Worm (Caenorhabditis elegans) whole organism, young adult: ENCODE data around the gene lgc-1.

Source experiments
- B0019.2 ChIP-seq: fragments of 200-800 bp; sonication (Bioruptor generic); conservative IDR thresholded peaks from 2 replicates; pipeline ENCODE4 v1.3.6; 2022; ENCODE audit warnings: missing genetic modification reagents, missing genetic modification characterization, missing compliant biosample characterization
- B0035.1 ChIP-seq: sonication (generic microtip); optimal IDR thresholded peaks from 2 replicates; lab custom pipeline; 2016; ENCODE audit warnings: missing genetic modification characterization, mild to moderate bottlenecking, missing compliant biosample characterization, missing genotype, missing genetic modification reagents
- F22D6.2 ChIP-seq: sonication (generic microtip); optimal IDR thresholded peaks from 2 replicates; lab custom pipeline; 2016; ENCODE audit warnings: mild to moderate bottlenecking, missing genetic modification characterization, missing compliant biosample characterization
- F37B4.10 ChIP-seq: fragments of 200-800 bp; sonication (Bioruptor generic); IDR thresholded peaks from 2 replicates; pipeline ENCODE4 v1.3.6; 2022; ENCODE audit warnings: missing genetic modification characterization, missing compliant biosample characterization
- F52B5.7 ChIP-seq: sonication (generic microtip); optimal IDR thresholded peaks from 2 replicates; lab custom pipeline; 2016; ENCODE audit warnings: mild to moderate bottlenecking, missing genetic modification characterization, missing compliant biosample characterization
- F57A8.1 ChIP-seq: fragments of 200-800 bp; sonication (Bioruptor generic); optimal IDR thresholded peaks from 2 replicates; lab custom pipeline; 2018; ENCODE audit warnings: mild to moderate bottlenecking, missing genetic modification characterization, moderate library complexity, missing compliant biosample characterization
- Y53G8AR.9 ChIP-seq: fragments of 200-800 bp; sonication (Bioruptor generic); conservative IDR thresholded peaks from 2 replicates; pipeline ENCODE4 v1.3.6; 2022; ENCODE audit warnings: missing genetic modification reagents, missing genetic modification characterization, missing compliant biosample characterization
- Y67H2A.10 ChIP-seq: fragments of 200-800 bp; sonication (Bioruptor generic); conservative IDR thresholded peaks from 2 replicates; pipeline ENCODE4 v1.3.6; 2022; ENCODE audit warnings: missing genetic modification reagents, missing genetic modification characterization, missing compliant biosample characterization
- ZK185.1 ChIP-seq: sonication (generic microtip); optimal IDR thresholded peaks from 2 replicates; lab custom pipeline; 2016; ENCODE audit warnings: mild to moderate bottlenecking, missing genetic modification characterization, missing compliant biosample characterization; ENCODE audit not compliant: poor library complexity, severe bottlenecking
- akir-1 ChIP-seq: fragments of 200-800 bp; sonication (Bioruptor generic); optimal IDR thresholded peaks from 2 replicates; lab custom pipeline; 2018; ENCODE audit warnings: mild to moderate bottlenecking, missing genetic modification characterization, moderate library complexity, missing compliant biosample characterization
- aptf-2 ChIP-seq: fragments of 200-800 bp; sonication (Bioruptor generic); conservative IDR thresholded peaks from 2 replicates; pipeline ENCODE4 v1.3.6; 2022; ENCODE audit warnings: missing genetic modification reagents, missing genetic modification characterization, missing compliant biosample characterization
- attf-5 ChIP-seq: fragments of 200-800 bp; sonication (Bioruptor generic); optimal IDR thresholded peaks from 2 replicates; lab custom pipeline; 2018; ENCODE audit warnings: mild to moderate bottlenecking, missing genetic modification characterization, missing compliant biosample characterization
- bed-2 ChIP-seq: fragments of 200-800 bp; sonication (Bioruptor generic); IDR thresholded peaks from 2 replicates; pipeline ENCODE4 v1.3.6; 2022; ENCODE audit warnings: missing genetic modification reagents, missing genetic modification characterization, missing compliant biosample characterization
- cebp-1 ChIP-seq, 2 experiments: fragments of 200-800 bp in 1 of 2; sonication (Bioruptor generic) in 1 of 2; sonication (generic microtip) in 1 of 2; IDR thresholded peaks in 1 of 2; optimal IDR thresholded peaks in 1 of 2; 2 replicates each; pipeline versions ENCODE4 v1.3.6 to Lab custom; 2017 to 2022; ENCODE audit warnings: missing compliant biosample characterization in 2 of 2, missing genetic modification characterization in 2 of 2, mild to moderate bottlenecking in 1 of 2, missing genetic modification reagents in 1 of 2, moderate library complexity in 1 of 2
- ceh-100 ChIP-seq: fragments of 200-800 bp; sonication (Bioruptor generic); IDR thresholded peaks from 2 replicates; pipeline ENCODE4 v1.3.6; 2022; ENCODE audit warnings: missing genetic modification reagents, missing genetic modification characterization, missing compliant biosample characterization
- ceh-91 ChIP-seq: fragments of 200-800 bp; sonication (Bioruptor generic); IDR thresholded peaks from 2 replicates; pipeline ENCODE4 v1.3.6; 2022; ENCODE audit warnings: missing genetic modification reagents, missing genetic modification characterization, missing compliant biosample characterization
- chd-7 ChIP-seq: sonication (generic microtip); optimal IDR thresholded peaks from 2 replicates; lab custom pipeline; 2016; ENCODE audit warnings: mild to moderate bottlenecking, missing genetic modification characterization, moderate library complexity, missing compliant biosample characterization
- egl-18 ChIP-seq: fragments of 200-800 bp; sonication (Bioruptor generic); IDR thresholded peaks from 2 replicates; pipeline ENCODE4 v1.3.6; 2022; ENCODE audit warnings: missing genetic modification reagents, missing genetic modification characterization, missing compliant biosample characterization
- egl-44 ChIP-seq: fragments of 200-800 bp; sonication (Bioruptor generic); IDR thresholded peaks from 2 replicates; pipeline ENCODE4 v1.3.6; 2022; ENCODE audit warnings: missing genetic modification reagents, missing genetic modification characterization, missing compliant biosample characterization
- egrh-3 ChIP-seq: fragments of 200-800 bp; sonication (Bioruptor generic); IDR thresholded peaks from 2 replicates; pipeline ENCODE4 v1.3.6; 2022; ENCODE audit warnings: missing genetic modification reagents, missing genetic modification characterization, missing compliant biosample characterization
- ekl-4 ChIP-seq: fragments of 200-800 bp; sonication (Bioruptor generic); IDR thresholded peaks from 2 replicates; pipeline ENCODE4 v1.3.6; 2022; ENCODE audit warnings: missing genetic modification reagents, missing genetic modification characterization, missing compliant biosample characterization
- hlh-26 ChIP-seq: fragments of 200-800 bp; sonication (Bioruptor generic); conservative IDR thresholded peaks from 2 replicates; pipeline ENCODE4 v1.3.6; 2022; ENCODE audit warnings: missing genetic modification reagents, missing genetic modification characterization, missing compliant biosample characterization
- hmg-1.2 ChIP-seq: fragments of 200-800 bp; sonication (Bioruptor generic); IDR thresholded peaks from 2 replicates; pipeline ENCODE4 v1.3.6; 2022; ENCODE audit warnings: missing genetic modification reagents, missing genetic modification characterization, missing compliant biosample characterization
- let-607 ChIP-seq, 2 experiments: fragments of 200-800 bp in 1 of 2; sonication (Bioruptor generic) in 1 of 2; sonication (generic microtip) in 1 of 2; optimal IDR thresholded peaks; 2 replicates each; lab custom pipeline; 2016 to 2018; ENCODE audit warnings: mild to moderate bottlenecking in 2 of 2, missing compliant biosample characterization in 2 of 2, missing genetic modification characterization in 2 of 2, moderate library complexity in 2 of 2, missing genotype in 1 of 2
- lin-40 ChIP-seq: sonication (generic microtip); optimal IDR thresholded peaks from 2 replicates; lab custom pipeline; 2016; ENCODE audit warnings: missing genetic modification characterization, mild to moderate bottlenecking, missing compliant biosample characterization, missing genotype, missing genetic modification reagents
- madf-3 ChIP-seq: fragments of 200-800 bp; sonication (Bioruptor generic); IDR thresholded peaks from 2 replicates; pipeline ENCODE4 v1.3.6; 2022; ENCODE audit warnings: missing genetic modification reagents, missing genetic modification characterization, missing compliant biosample characterization
- madf-6 ChIP-seq: fragments of 200-800 bp; sonication (Bioruptor generic); IDR thresholded peaks from 2 replicates; pipeline ENCODE4 v1.3.6; 2022; ENCODE audit warnings: missing genetic modification reagents, missing genetic modification characterization, missing compliant biosample characterization
- madf-8 ChIP-seq: fragments of 200-800 bp; sonication (Bioruptor generic); conservative IDR thresholded peaks from 2 replicates; pipeline ENCODE4 v1.3.6; 2022; ENCODE audit warnings: missing genetic modification reagents, missing genetic modification characterization, missing compliant biosample characterization
- mcd-1 ChIP-seq: fragments of 200-800 bp; sonication (Bioruptor generic); IDR thresholded peaks from 2 replicates; pipeline ENCODE4 v1.3.6; 2022; ENCODE audit warnings: missing genetic modification reagents, missing genetic modification characterization, missing compliant biosample characterization
- nhr-179 ChIP-seq: sonication (generic microtip); optimal IDR thresholded peaks from 2 replicates; lab custom pipeline; 2016; ENCODE audit warnings: mild to moderate bottlenecking, missing genetic modification characterization, missing compliant biosample characterization
- rcor-1 ChIP-seq: fragments of 200-800 bp; sonication (Bioruptor generic); IDR thresholded peaks from 2 replicates; pipeline ENCODE4 v1.3.6; 2022; ENCODE audit warnings: missing genetic modification reagents, missing genetic modification characterization, missing compliant biosample characterization
- rpc-1 ChIP-seq, 2 experiments: fragments of 150-350 bp in 1 of 2; sonication (generic microtip) in 1 of 2; optimal IDR thresholded peaks; 2 replicates each; lab custom pipeline; 2014 to 2018; ENCODE audit warnings: missing biosample characterization in 1 of 2, missing genetic modification characterization in 1 of 2, missing genetic modification reagents in 1 of 2, missing genotype in 1 of 2
- sdz-38 ChIP-seq: sonication (generic microtip); optimal IDR thresholded peaks from 2 replicates; lab custom pipeline; 2016; ENCODE audit warnings: missing genotype, missing genetic modification characterization, missing compliant biosample characterization
- snpc-1.1 ChIP-seq: sonication (generic microtip); optimal IDR thresholded peaks from 2 replicates; lab custom pipeline; 2017; ENCODE audit warnings: missing genetic modification characterization, mild to moderate bottlenecking, missing compliant biosample characterization, antibody characterized with exemption, moderate library complexity, missing genotype, missing genetic modification reagents; ENCODE audit not compliant: insufficient read depth
- snpc-4 ChIP-seq, 5 experiments: fragments of 150-350 bp in 1 of 5; sonication (generic microtip) in 4 of 5; optimal IDR thresholded peaks; 2 replicates each; lab custom pipeline; 2014 to 2018; ENCODE audit warnings: missing genetic modification characterization in 5 of 5, missing biosample characterization in 3 of 5, antibody characterized with exemption in 2 of 5, mild to moderate bottlenecking in 2 of 5, missing compliant biosample characterization in 2 of 5, missing genotype in 2 of 5, moderate library complexity in 2 of 5, missing genetic modification reagents in 1 of 5
- somi-1 ChIP-seq: fragments of 200-800 bp; sonication (Bioruptor generic); optimal IDR thresholded peaks from 2 replicates; lab custom pipeline; 2018; ENCODE audit warnings: mild to moderate bottlenecking, missing genetic modification characterization, missing compliant biosample characterization
- tbx-9 ChIP-seq: sonication (generic microtip); optimal IDR thresholded peaks from 2 replicates; lab custom pipeline; 2016; ENCODE audit warnings: borderline replicate concordance, missing genetic modification characterization, inconsistent platforms, missing compliant biosample characterization
- tlf-1 ChIP-seq: fragments of 200-800 bp; sonication (Bioruptor generic); optimal IDR thresholded peaks from 2 replicates; lab custom pipeline; 2018; ENCODE audit warnings: mild to moderate bottlenecking, missing genetic modification characterization, missing compliant biosample characterization
- ztf-26 ChIP-seq: sonication (generic microtip); optimal IDR thresholded peaks from 2 replicates; lab custom pipeline; 2017; ENCODE audit warnings: missing genetic modification characterization, missing compliant biosample characterization

The lgc-1 gene

ce11 chrV:4181272-4181671 is 46.4 kb downstream of the lgc-1 start:
- TF ChIP-seq ZK185.1 = no peak
- TF ChIP-seq attf-5 (GFP tag; lab: Kevin White, UChicago) = no peak
- peak; percentile 49 for TF ChIP-seq madf-6 (GFP tag; lab: Robert Waterston, UW)

ce11 chrV:4181727-4182126 is 46.9 kb downstream of the lgc-1 start:
- TF ChIP-seq ceh-100 (GFP tag; lab: Robert Waterston, UW) (peak; percentile 76), akir-1 (no peak), let-607 (tag; optimal IDR thresholded peaks at IDR 0.05; lab: Kevin White, UChicago) (no peak), ztf-26 (tag; lab: Kevin White, UChicago) (no peak), tlf-1 (no peak), sdz-38 (tag; lab: Kevin White, UChicago) (no peak), cebp-1 (GFP tag; IDR thresholded peaks at IDR 0.05; lab: Robert Waterston, UW) (no peak), cebp-1 (tag; optimal IDR thresholded peaks at IDR 0.05; lab: Kevin White, UChicago) (no peak), rcor-1 (GFP tag; lab: Robert Waterston, UW) (no peak), rpc-1 (optimal IDR thresholded peaks at IDR 0.05; lab: Kevin White, UChicago) (no peak), rpc-1 (tag; optimal IDR thresholded peaks at IDR 0.05; lab: Kevin White, UChicago) (no peak)
- TF ChIP-seq, all 124 proteins: peak for 1

ce11 chrV:4182546-4182945 is 47.7 kb downstream of the lgc-1 start:
- TF ChIP-seq snpc-4 (GFP tag; optimal IDR thresholded peaks at IDR 0.05; lab: Kevin White, UChicago) = no peak
- peak in 2 of 4 experiments; percentile 86 to 89 for TF ChIP-seq snpc-4 (tag; optimal IDR thresholded peaks at IDR 0.05; lab: Kevin White, UChicago)
- peak; percentile 54 for TF ChIP-seq hmg-1.2 (GFP tag; lab: Robert Waterston, UW)
- TF ChIP-seq snpc-1.1 (tag; lab: Kevin White, UChicago) = peak; percentile 40
- TF ChIP-seq aptf-2 (GFP tag; lab: Robert Waterston, UW) = no peak
- peak; percentile 73 for TF ChIP-seq egrh-3
- TF ChIP-seq, all 124 proteins: peak for 4

DNA sequence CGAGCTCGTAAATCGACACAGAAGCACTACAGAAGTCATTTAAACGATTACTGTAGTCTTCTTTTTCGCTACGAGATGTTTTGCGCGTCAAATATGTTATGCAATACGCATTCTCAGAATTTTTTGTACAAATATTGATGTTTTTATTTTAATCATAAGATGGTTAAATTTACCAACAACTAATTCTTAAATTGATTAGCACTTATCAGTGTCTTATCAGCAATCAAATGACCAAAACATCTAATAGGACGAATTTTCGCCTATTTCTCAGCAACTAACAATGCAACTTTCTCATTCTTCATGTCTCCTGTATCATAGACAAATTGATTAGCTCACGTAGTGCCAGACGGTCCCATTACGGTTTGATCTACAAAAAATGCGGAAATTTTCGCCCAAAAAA is 51.1 kb downstream of the lgc-1 start:
- TF ChIP-seq ceh-91 (no peak), tbx-9 (tag; lab: Kevin White, UChicago) (no peak), Y53G8AR.9 (no peak), egl-18 (GFP tag; lab: Robert Waterston, UW) (no peak), madf-3 (GFP tag; lab: Robert Waterston, UW) (no peak), somi-1 (GFP tag; lab: Kevin White, UChicago) (no peak), B0035.1 (tag; lab: Kevin White, UChicago) (no peak), ekl-4 (no peak)

DNA sequence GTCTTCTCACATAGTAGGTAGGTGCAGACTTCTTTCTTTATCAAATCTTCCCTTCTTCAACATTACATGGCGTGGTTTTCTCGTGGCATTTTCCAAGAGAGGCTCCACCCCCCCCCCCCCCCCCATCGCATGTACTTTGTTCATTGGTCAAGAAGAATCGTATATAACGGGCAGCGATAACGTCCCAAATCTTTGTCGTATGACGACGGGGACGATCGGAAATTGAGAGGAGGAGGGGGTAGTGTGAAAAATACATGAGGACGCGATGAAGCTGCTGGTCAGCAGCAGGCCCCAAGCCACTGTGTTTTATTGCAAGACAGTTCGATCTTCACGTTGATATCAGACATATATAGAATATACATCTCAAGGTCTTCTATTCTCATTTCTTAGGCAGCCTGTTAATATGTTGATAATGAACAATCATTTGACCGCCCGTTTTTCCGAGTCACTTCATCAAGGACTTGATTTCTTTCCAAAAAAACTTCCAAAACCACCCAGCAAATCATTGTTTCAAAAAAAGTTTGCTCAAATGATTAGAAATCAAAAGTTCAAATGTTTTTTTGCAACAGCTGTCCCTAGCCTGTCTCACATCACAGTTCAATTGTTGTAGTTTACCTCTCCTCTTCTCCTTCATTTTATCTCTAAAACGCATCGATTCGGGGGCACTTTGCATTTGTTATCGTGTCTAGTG is 51.8 kb downstream of the lgc-1 start:
- no peak for TF ChIP-seq madf-8
- peak; percentile 26 for TF ChIP-seq somi-1 (GFP tag; lab: Kevin White, UChicago)
- no peak for TF ChIP-seq B0019.2 (GFP tag; lab: Robert Waterston, UW)
- TF ChIP-seq hlh-26 (GFP tag; lab: Robert Waterston, UW) = no peak
- TF ChIP-seq F22D6.2 (tag; lab: Kevin White, UChicago) = no peak
- no peak for TF ChIP-seq F52B5.7 (tag; lab: Kevin White, UChicago)
- no peak for TF ChIP-seq nhr-179 (tag; lab: Kevin White, UChicago)
- TF ChIP-seq ekl-4 = peak; percentile 31; the same call in 1 of the 2 replicates
- TF ChIP-seq Y67H2A.10 (GFP tag; lab: Robert Waterston, UW) = no peak
- peak; percentile 7 for TF ChIP-seq chd-7
- no peak for TF ChIP-seq bed-2 (GFP tag; lab: Robert Waterston, UW)
- TF ChIP-seq egl-44 = no peak
- peak; percentile 92 for TF ChIP-seq egrh-3
- no peak for TF ChIP-seq tlf-1
- peak; percentile 16; the same call in 1 of the 2 replicates for TF ChIP-seq mcd-1 (GFP tag; lab: Robert Waterston, UW)
- TF ChIP-seq F37B4.10 (GFP tag; lab: Robert Waterston, UW) = no peak
- TF ChIP-seq lin-40 (tag; lab: Kevin White, UChicago) = no peak
- TF ChIP-seq F57A8.1 = no peak
